Fruit fly (Drosophila melanogaster) whole organism, pupa: ENCODE data around the gene CG43732.

ENCODE experiments used
- CG10348 ChIP-seq: fragments of 200-800 bp; sonication (Bioruptor generic); IDR thresholded peaks from 2 replicates; pipeline ENCODE4 v1.3.6; 2022; ENCODE audit warnings: missing biosample characterization, missing genetic modification characterization
- CG13204 ChIP-seq: fragments of 200-800 bp; sonication (Bioruptor generic); optimal IDR thresholded peaks from 2 replicates; lab custom pipeline; 2018; ENCODE audit warnings: missing biosample characterization, mild to moderate bottlenecking, missing genetic modification characterization, moderate library complexity
- CG8301 ChIP-seq: fragments of 200-800 bp; sonication (Bioruptor generic); optimal IDR thresholded peaks from 2 replicates; lab custom pipeline; 2018; ENCODE audit warnings: missing biosample characterization, mild to moderate bottlenecking, missing genetic modification characterization
- CG9948 ChIP-seq: fragments of 200-800 bp; sonication (Bioruptor generic); optimal IDR thresholded peaks from 2 replicates; lab custom pipeline; 2018; ENCODE audit warnings: missing biosample characterization, mild to moderate bottlenecking, missing genetic modification characterization, moderate library complexity
- D1 ChIP-seq: fragments of 200-800 bp; sonication (Bioruptor generic); optimal IDR thresholded peaks from 2 replicates; lab custom pipeline; 2018; ENCODE audit warnings: missing biosample characterization, mild to moderate bottlenecking, missing genetic modification characterization, moderate library complexity
- EcR ChIP-seq: fragments of 200-800 bp; sonication (Bioruptor generic); optimal IDR thresholded peaks from 3 replicates; lab custom pipeline; 2019; ENCODE audit warnings: missing biosample characterization, missing genetic modification characterization, mild to moderate bottlenecking, moderate library complexity, missing genetic modification reagents
- Ets98B ChIP-seq: fragments of 200-800 bp; sonication (Bioruptor generic); IDR thresholded peaks from 2 replicates; pipeline ENCODE4 v1.3.6; 2022; ENCODE audit warnings: missing biosample characterization, missing genetic modification characterization
- Pif1B ChIP-seq: fragments of 200-800 bp; sonication (Bioruptor generic); optimal IDR thresholded peaks from 3 replicates; lab custom pipeline; 2016; ENCODE audit warnings: missing biosample characterization, missing genetic modification characterization
- Snoo ChIP-seq: fragments of 200-800 bp; sonication (Bioruptor generic); optimal IDR thresholded peaks from 3 replicates; lab custom pipeline; 2017; ENCODE audit warnings: missing biosample characterization, mild to moderate bottlenecking, missing genetic modification characterization, inconsistent platforms
- gl ChIP-seq: fragments of 200-800 bp; sonication (Bioruptor generic); optimal IDR thresholded peaks from 2 replicates; lab custom pipeline; 2018; ENCODE audit warnings: missing biosample characterization, mild to moderate bottlenecking, missing genetic modification characterization

dm6 chr3R:19015423-19015810, 65.4 kb downstream of the CG43732 start:
- TF ChIP-seq gl (tag; lab: Kevin White, UChicago) (no peak), CG13204 (GFP tag; lab: Kevin White, UChicago) (no peak), CG9948 (tag; lab: Kevin White, UChicago) (no peak), CG10348 (GFP tag; lab: Robert Waterston, UW) (no peak), D1 (tag; lab: Kevin White, UChicago) (no peak), CG8301 (tag; lab: Kevin White, UChicago) (no peak), EcR (GFP tag; lab: Kevin White, UChicago) (no peak), Ets98B (GFP tag; lab: Robert Waterston, UW) (no peak), Snoo (tag; lab: Kevin White, UChicago) (no peak), Pif1B (no peak)
